Worm (Caenorhabditis elegans) whole organism, early embryonic: ENCODE measurements around the gene sri-33.

Experiments used
- B0310.2 ChIP-seq: sonication (generic microtip); optimal IDR thresholded peaks from 2 replicates; lab custom pipeline; 2016; ENCODE audit warnings: mild to moderate bottlenecking, missing genetic modification characterization, missing compliant biosample characterization
- F13C5.2 ChIP-seq: sonication (generic microtip); optimal IDR thresholded peaks from 2 replicates; lab custom pipeline; 2017; ENCODE audit warnings: mild to moderate bottlenecking, missing genetic modification characterization, inconsistent platforms, missing compliant biosample characterization
- aly-1 ChIP-seq: sonication (generic microtip); optimal IDR thresholded peaks from 2 replicates; lab custom pipeline; 2016; ENCODE audit warnings: missing genetic modification characterization, missing compliant biosample characterization
- ama-1 ChIP-seq: fragments of 150-350 bp; optimal IDR thresholded peaks from 2 replicates; lab custom pipeline; 2014
- ceh-13 ChIP-seq: fragments of 200-800 bp; sonication (Bioruptor generic); optimal IDR thresholded peaks from 2 replicates; lab custom pipeline; 2018; ENCODE audit warnings: mild to moderate bottlenecking, missing genetic modification characterization, missing compliant biosample characterization
- ceh-36 ChIP-seq: sonication (generic microtip); optimal IDR thresholded peaks from 2 replicates; lab custom pipeline; 2016; ENCODE audit warnings: missing genetic modification characterization, inconsistent platforms, missing compliant biosample characterization
- ets-7 ChIP-seq: sonication (generic microtip); optimal IDR thresholded peaks from 2 replicates; lab custom pipeline; 2016; ENCODE audit warnings: missing genotype, missing genetic modification characterization, missing compliant biosample characterization
- flt-1 ChIP-seq: fragments of 200-800 bp; sonication (Bioruptor generic); IDR thresholded peaks from 2 replicates; pipeline ENCODE4 v1.3.6; 2022; ENCODE audit warnings: missing genetic modification characterization, missing compliant biosample characterization
- hmbx-1 ChIP-seq: sonication (generic microtip); optimal IDR thresholded peaks from 2 replicates; lab custom pipeline; 2016; ENCODE audit warnings: mild to moderate bottlenecking, missing genetic modification characterization, missing compliant biosample characterization
- hmg-4 ChIP-seq: fragments of 200-800 bp; sonication (Bioruptor generic); optimal IDR thresholded peaks from 2 replicates; lab custom pipeline; 2018; ENCODE audit warnings: mild to moderate bottlenecking, missing genetic modification characterization, missing compliant biosample characterization
- hnd-1 ChIP-seq: sonication (generic microtip); optimal IDR thresholded peaks from 2 replicates; lab custom pipeline; 2016; ENCODE audit warnings: missing genetic modification characterization, missing compliant biosample characterization
- pes-1 ChIP-seq: fragments of 200-800 bp; sonication (Bioruptor generic); IDR thresholded peaks from 2 replicates; pipeline ENCODE4 v1.3.6; 2022; ENCODE audit warnings: missing genetic modification reagents, missing genetic modification characterization, missing compliant biosample characterization
- scrt-1 ChIP-seq: fragments of 200-800 bp; sonication (Bioruptor generic); IDR thresholded peaks from 2 replicates; pipeline ENCODE4 v1.3.6; 2022; ENCODE audit warnings: missing genetic modification characterization, missing compliant biosample characterization
- sea-1 ChIP-seq: fragments of 200-800 bp; sonication (Bioruptor generic); conservative IDR thresholded peaks from 2 replicates; pipeline ENCODE4 v1.3.6; 2022; ENCODE audit warnings: missing genetic modification characterization, missing compliant biosample characterization
- tbx-11 ChIP-seq: fragments of 200-800 bp; sonication (Bioruptor generic); IDR thresholded peaks from 2 replicates; pipeline ENCODE4 v1.3.6; 2022; ENCODE audit warnings: missing genetic modification characterization, missing compliant biosample characterization
- tbx-37 ChIP-seq: fragments of 200-800 bp; sonication (Bioruptor generic); conservative IDR thresholded peaks from 2 replicates; pipeline ENCODE4 v1.3.6; 2022; ENCODE audit warnings: missing genetic modification reagents, missing genetic modification characterization, missing compliant biosample characterization
- tra-4 ChIP-seq: sonication (generic microtip); optimal IDR thresholded peaks from 2 replicates; lab custom pipeline; 2017; ENCODE audit warnings: missing genetic modification characterization, missing compliant biosample characterization

Gene sri-33

ce11 chrII:3112313-3112712, 44.3 kb downstream of the sri-33 start, which contains the start of gene Y25C1A.2:
TSS of gene Y25C1A.2 (plus strand) at chrII:3112613.
- TF ChIP-seq tra-4 (tag; lab: Kevin White, UChicago) = no peak
- TF ChIP-seq sea-1 (GFP tag; lab: Robert Waterston, UW) = no peak
- no peak for TF ChIP-seq scrt-1 (GFP tag; lab: Robert Waterston, UW)
- no peak for TF ChIP-seq ets-7 (tag; lab: Kevin White, UChicago)
- TF ChIP-seq B0310.2 (tag; lab: Kevin White, UChicago) = no peak
- TF ChIP-seq flt-1 = no peak
- TF ChIP-seq tbx-37 (GFP tag; lab: Robert Waterston, UW) = no peak
- TF ChIP-seq aly-1 = no peak
- TF ChIP-seq hmg-4 (GFP tag; lab: Kevin White, UChicago) = no peak

DNA sequence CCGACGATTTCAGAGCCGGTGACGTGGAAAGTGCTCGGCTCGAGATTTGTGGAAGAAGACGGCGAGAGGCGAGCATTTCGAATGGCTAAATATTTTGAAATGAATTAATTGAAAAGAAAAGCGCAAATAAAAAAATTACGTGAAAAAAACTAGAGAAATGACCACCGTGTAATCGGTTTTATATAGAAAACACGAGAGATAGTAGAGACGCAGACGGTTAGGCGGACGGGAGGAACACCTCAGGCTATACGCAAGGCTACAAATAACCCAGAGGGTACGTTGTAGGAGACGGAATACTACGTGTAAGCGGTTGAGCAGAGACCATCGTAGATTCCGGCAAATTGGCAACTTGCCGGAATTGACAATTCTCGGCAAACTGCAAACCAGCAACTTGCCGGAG, 45.5 kb downstream of the sri-33 start, which contains the start of gene Y25C1A.13:
Y25C1A.13 (minus strand) TSS at position 101 of the 400 bp plus-strand sequence.
- no peak for TF ChIP-seq hmbx-1
- TF ChIP-seq B0310.2 (tag; lab: Kevin White, UChicago) = no peak
- TF ChIP-seq pes-1 (GFP tag; lab: Robert Waterston, UW) = no peak
- TF ChIP-seq F13C5.2 (tag; lab: Kevin White, UChicago) = no peak
- no peak for TF ChIP-seq tbx-11
- no peak for TF ChIP-seq hnd-1 (tag; lab: Kevin White, UChicago)
- TF ChIP-seq ets-7 (tag; lab: Kevin White, UChicago) = no peak
- TF ChIP-seq tbx-37 (GFP tag; lab: Robert Waterston, UW) = no peak
- TF ChIP-seq hmg-4 (GFP tag; lab: Kevin White, UChicago) = no peak
- no peak for TF ChIP-seq ceh-36
- TF ChIP-seq tra-4 (tag; lab: Kevin White, UChicago) = no peak
- TF ChIP-seq ama-1 (lab: Kevin White, UChicago) = no peak
- no peak for TF ChIP-seq aly-1
- TF ChIP-seq ceh-13 (GFP tag; lab: Kevin White, UChicago) = no peak
- no peak for TF ChIP-seq flt-1
- TF ChIP-seq scrt-1 (GFP tag; lab: Robert Waterston, UW) = no peak
- TF ChIP-seq sea-1 (GFP tag; lab: Robert Waterston, UW) = no peak

DNA sequence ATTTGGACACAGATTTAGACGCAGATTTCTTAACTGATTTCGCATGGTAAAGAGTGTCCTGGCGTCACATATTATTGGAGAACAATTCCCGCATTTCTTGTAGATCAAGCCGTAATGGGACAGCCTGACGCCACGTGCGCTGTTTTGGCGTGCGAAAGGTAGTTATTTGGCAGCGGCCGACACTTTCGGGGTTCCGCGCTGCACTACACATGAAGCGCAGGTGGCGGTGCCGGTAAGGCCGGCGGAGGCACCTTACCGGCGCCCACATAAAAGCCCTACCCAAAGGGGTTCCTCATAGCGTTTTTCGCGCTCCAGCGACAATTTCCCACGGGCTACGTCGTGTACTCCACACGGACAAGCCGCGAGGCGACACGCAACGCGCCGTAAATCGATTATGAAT, 46.5 kb downstream of the sri-33 start:
- TF ChIP-seq aly-1 (no peak), hnd-1 (tag; lab: Kevin White, UChicago) (no peak), scrt-1 (GFP tag; lab: Robert Waterston, UW) (no peak), sea-1 (GFP tag; lab: Robert Waterston, UW) (no peak), hmbx-1 (no peak), pes-1 (GFP tag; lab: Robert Waterston, UW) (no peak), tbx-37 (GFP tag; lab: Robert Waterston, UW) (no peak)

DNA sequence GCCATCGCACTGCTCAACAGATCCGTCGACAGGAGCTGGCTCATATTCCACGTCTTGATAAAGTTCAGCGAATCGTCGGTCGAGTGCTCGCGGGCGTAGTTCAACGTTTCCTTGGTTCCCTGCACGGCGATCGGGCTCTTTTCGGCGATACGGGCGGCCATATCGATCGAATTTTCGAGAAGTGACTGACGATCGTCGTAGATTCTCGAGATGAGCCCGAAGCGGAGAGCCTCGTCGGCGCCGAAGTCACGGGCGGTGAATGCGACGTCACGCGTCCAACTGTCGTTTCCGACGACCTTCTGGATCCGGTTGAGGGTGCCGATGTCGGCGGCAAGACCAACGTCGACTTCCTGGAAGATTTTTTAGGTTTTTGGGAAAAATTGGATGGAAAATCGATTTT, 47.1 kb downstream of the sri-33 start:
- no peak for TF ChIP-seq ets-7 (tag; lab: Kevin White, UChicago)
- no peak for TF ChIP-seq scrt-1 (GFP tag; lab: Robert Waterston, UW)
- TF ChIP-seq tra-4 (tag; lab: Kevin White, UChicago) = no peak
- TF ChIP-seq tbx-11 = no peak
- TF ChIP-seq B0310.2 (tag; lab: Kevin White, UChicago) = no peak
- no peak for TF ChIP-seq ceh-13 (GFP tag; lab: Kevin White, UChicago)
- no peak for TF ChIP-seq hmg-4 (GFP tag; lab: Kevin White, UChicago)
- no peak for TF ChIP-seq hnd-1 (tag; lab: Kevin White, UChicago)
- TF ChIP-seq tbx-37 (GFP tag; lab: Robert Waterston, UW) = no peak
- TF ChIP-seq sea-1 (GFP tag; lab: Robert Waterston, UW) = no peak
- no peak for TF ChIP-seq ceh-36
- no peak for TF ChIP-seq pes-1 (GFP tag; lab: Robert Waterston, UW)
- no peak for TF ChIP-seq hmbx-1

DNA sequence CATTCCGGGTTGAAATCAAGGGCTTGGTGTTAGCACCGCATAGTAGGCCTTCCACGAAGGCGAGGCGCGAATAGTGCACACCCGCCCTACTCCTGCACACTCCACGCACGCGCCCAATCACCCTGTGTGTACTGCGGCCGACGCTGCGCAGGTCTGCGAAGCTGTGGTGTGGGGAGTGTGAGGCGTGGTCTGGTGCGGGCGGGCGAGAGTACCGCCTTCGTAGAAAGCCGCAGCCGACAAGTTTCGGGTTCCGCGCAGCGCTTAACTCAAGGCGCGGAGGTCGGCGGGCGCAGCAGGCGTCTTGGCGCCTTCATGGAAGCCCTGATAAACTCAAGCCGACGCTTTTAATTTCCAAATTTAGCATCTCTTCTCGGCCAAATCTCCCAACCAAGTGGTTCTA, 48.5 kb downstream of the sri-33 start:
- no peak for TF ChIP-seq hmg-4 (GFP tag; lab: Kevin White, UChicago)
- no peak for TF ChIP-seq pes-1 (GFP tag; lab: Robert Waterston, UW)
- no peak for TF ChIP-seq ets-7 (tag; lab: Kevin White, UChicago)
- no peak for TF ChIP-seq flt-1
- TF ChIP-seq B0310.2 (tag; lab: Kevin White, UChicago) = no peak
- no peak for TF ChIP-seq ama-1 (lab: Kevin White, UChicago)
- TF ChIP-seq tbx-11 = no peak
- no peak for TF ChIP-seq tra-4 (tag; lab: Kevin White, UChicago)
- TF ChIP-seq tbx-37 (GFP tag; lab: Robert Waterston, UW) = no peak
- no peak for TF ChIP-seq hmbx-1
- TF ChIP-seq ceh-36 = no peak
- TF ChIP-seq F13C5.2 (tag; lab: Kevin White, UChicago) = no peak
- TF ChIP-seq scrt-1 (GFP tag; lab: Robert Waterston, UW) = no peak
- no peak for TF ChIP-seq aly-1
- TF ChIP-seq sea-1 (GFP tag; lab: Robert Waterston, UW) = no peak
- no peak for TF ChIP-seq hnd-1 (tag; lab: Kevin White, UChicago)
- TF ChIP-seq ceh-13 (GFP tag; lab: Kevin White, UChicago) = no peak

ce11 chrII:3105765-3106164, 50.9 kb downstream of the sri-33 start, which contains the start of gene clec-122:
TSS of gene clec-122 (plus strand) at chrII:3106065.
- TF ChIP-seq ama-1 (lab: Kevin White, UChicago) (no peak), aly-1 (no peak), ceh-13 (GFP tag; lab: Kevin White, UChicago) (no peak)
